Worm (Caenorhabditis elegans): Measurements from ENCODE around the gene npr-34.

npr-34 gene

DNA sequence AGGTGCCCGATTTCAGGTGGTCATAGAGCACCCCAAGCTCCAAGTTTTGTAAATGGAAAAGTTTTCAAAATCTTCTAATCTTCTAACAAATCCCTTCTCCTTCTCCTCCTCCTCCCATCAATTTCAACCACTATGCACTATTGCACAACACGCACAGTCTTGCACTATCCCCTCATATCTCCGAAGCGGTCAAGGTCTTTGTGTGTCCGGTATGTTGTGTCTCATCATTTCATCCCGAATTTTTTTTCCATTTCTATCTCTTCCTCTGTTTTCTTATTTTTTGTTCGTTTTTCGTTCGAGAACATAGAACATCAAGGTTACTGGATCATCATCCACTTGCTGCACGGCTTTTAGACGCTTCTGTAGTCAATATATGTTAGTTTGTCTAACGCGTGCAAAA lies 34.8 kb downstream of the npr-34 start:
- no peak for TF ChIP-seq elt-3 (tag; optimal IDR thresholded peaks at IDR 0.05)
- peak; percentile 24 for TF ChIP-seq elt-1 (tag; optimal IDR thresholded peaks at IDR 0.05; ENCODE audit: borderline replicate concordance, insufficient read depth)

DNA sequence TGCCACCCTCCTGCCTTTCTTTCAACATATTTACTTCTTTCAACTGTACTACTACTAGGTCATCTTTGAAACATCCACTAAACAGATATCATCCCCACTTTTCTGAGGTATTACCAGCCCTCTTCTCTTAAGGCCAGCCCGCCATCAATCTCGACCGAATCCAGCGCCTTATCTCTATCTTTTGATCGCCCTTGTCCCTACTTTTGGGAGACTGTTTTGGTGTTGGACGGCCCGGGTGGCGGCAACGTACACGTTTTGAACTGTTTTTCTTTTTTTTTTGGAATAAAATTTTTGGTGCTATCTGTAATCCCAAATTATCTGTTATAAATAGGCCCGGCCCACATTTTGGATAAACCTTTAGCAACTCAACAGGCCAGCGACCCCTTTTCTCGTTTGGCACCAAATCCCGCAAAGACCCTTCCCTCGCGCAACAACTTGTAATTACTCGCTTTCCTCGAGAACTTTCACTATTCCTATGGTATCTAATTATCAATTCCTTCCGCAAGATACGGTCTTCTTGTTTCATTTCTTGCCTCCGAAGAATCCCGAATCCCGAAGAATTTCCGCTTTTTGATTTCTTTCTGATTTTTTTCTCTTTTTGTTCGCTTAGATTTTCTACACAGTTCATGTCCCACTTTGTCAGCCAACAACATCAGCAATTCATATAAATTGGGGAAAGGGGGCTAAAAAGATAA lies 35.7 kb downstream of the npr-34 start:
- TF ChIP-seq nhr-237 (tag; optimal IDR thresholded peaks at IDR 0.05): no peak
- TF ChIP-seq ces-1 (GFP tag; optimal IDR thresholded peaks at IDR 0.05): no peak
- no peak for TF ChIP-seq bed-3 (GFP tag; optimal IDR thresholded peaks at IDR 0.05)
- TF ChIP-seq flh-1 (GFP tag; optimal IDR thresholded peaks at IDR 0.05): no peak
- no peak for TF ChIP-seq zip-8 (tag; optimal IDR thresholded peaks at IDR 0.05)
- peak; percentile 55 for TF ChIP-seq elt-1 (tag; optimal IDR thresholded peaks at IDR 0.05; ENCODE audit: borderline replicate concordance, insufficient read depth)
- peak; percentile 64 for TF ChIP-seq blmp-1 (tag; optimal IDR thresholded peaks at IDR 0.05)
- TF ChIP-seq nhr-28 (tag; optimal IDR thresholded peaks at IDR 0.05): no peak

DNA sequence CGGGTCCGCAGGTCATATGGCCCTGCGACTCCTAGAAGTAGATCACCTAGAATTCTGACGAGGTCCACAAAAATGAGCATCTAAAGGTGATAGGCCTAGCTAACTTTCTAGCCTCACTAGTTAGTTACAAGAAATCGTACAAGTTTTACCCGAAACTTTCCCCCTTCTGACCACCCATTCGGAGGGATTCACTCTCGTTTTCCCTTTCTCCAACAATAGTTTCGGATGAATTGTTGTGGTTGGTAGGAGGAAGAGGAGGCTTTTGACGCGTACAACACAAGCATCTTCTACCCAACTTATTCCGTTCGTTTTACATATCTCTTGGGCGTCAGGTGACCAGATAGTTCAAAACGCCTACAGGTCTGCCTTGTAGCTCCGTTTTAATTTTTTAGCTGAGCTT lies 37.5 kb downstream of the npr-34 start:
- TF ChIP-seq cnd-1 (tag; optimal IDR thresholded peaks at IDR 0.05) (no peak), blmp-1 (tag; optimal IDR thresholded peaks at IDR 0.05) (peak; percentile 65), ceh-39 (tag; optimal IDR thresholded peaks at IDR 0.05) (no peak), ceh-43 (GFP tag; optimal IDR thresholded peaks at IDR 0.05) (no peak), mls-2 (tag; optimal IDR thresholded peaks at IDR 0.05) (no peak), lsy-2 (tag; optimal IDR thresholded peaks at IDR 0.05) (no peak), M03D4.4 (tag; optimal IDR thresholded peaks at IDR 0.05) (no peak)

DNA sequence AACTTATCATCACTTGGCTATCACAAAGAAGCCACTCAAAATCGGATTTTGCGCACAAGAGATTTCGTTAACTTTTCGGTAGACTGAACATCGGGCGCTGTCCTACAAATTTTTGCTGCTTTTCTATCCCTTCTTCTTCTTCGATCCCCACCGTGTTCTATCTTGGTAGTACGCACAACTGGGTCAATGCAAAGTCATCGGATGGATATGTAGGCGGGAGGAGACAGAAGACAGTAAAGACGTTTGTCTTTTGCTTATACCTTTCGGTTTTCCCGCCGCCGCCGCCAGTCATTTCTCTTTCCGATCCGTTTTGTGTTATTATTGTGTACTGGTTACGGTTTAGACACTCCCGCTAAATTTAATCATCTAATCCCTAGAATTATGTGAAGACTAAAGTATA lies 38.9 kb downstream of the npr-34 start:
- TF ChIP-seq pha-4 (tag; optimal IDR thresholded peaks at IDR 0.05): no peak
- TF ChIP-seq ham-2 (GFP tag; optimal IDR thresholded peaks at IDR 0.05): peak; percentile 5

DNA sequence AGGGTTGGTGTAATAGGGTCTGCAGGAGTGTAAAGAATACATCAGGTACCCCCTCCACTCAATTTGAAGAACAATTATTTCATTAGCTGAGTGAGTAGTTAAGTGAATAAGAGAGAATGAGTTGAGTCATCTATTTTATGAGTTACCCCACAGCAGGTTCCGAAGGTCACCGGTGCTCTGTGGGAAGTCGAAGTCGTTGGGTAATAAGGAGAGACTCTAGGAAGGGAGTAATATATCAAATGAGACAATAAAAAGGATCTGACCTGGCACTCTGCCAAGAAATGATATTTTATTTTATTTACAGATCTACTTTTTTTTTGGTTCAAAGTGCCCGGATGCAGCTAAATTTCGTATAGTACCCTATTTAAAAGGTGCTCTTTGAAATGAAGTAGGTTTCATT lies 41.0 kb downstream of the npr-34 start, which contains the start of gene C09F9.1:
C09F9.1 (plus strand) TSS at position 301 of the 400 bp plus-strand sequence.
- no peak for TF ChIP-seq mls-2 (tag; optimal IDR thresholded peaks at IDR 0.05)
- TF ChIP-seq unc-120 (tag; optimal IDR thresholded peaks at IDR 0.05; ENCODE audit: poor library complexity, severe bottlenecking): no peak
- TF ChIP-seq nhr-2 (tag; optimal IDR thresholded peaks at IDR 0.05): peak; percentile 70
- TF ChIP-seq unc-62 (GFP tag; optimal IDR thresholded peaks at IDR 0.05): no peak

DNA sequence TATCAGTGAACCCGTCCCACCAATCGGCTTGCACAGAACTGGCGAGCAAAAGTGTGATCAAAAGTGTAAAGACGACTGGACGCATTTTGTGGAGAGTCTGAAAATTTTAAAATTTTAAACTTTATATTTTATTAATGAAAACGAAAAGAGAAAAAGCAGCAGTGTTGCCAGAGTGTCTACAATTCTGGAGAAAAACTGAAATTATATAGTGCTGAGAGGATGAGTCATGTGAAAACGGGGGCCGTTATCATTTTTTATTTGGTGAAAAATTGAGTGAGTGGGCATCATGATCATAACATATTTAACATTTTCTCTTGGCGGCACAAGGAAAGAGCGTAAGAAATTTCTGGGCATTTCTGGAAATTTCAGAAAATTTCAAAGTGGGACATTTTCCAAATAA lies 43.8 kb downstream of the npr-34 start, which contains the start of gene K02B7.3:
K02B7.3 (minus strand) TSS at position 101 of the 400 bp plus-strand sequence.
- TF ChIP-seq cnd-1 (tag; optimal IDR thresholded peaks at IDR 0.05): no peak
- TF ChIP-seq ceh-83 (GFP tag; optimal IDR thresholded peaks at IDR 0.05): no peak
- TF ChIP-seq zip-8 (tag; optimal IDR thresholded peaks at IDR 0.05): no peak
- TF ChIP-seq pha-4 (tag; optimal IDR thresholded peaks at IDR 0.05): no peak
- TF ChIP-seq M03D4.4 (tag; optimal IDR thresholded peaks at IDR 0.05): no peak
- no peak for TF ChIP-seq ceh-39 (tag; optimal IDR thresholded peaks at IDR 0.05)
- TF ChIP-seq drap-1 (GFP tag; optimal IDR thresholded peaks at IDR 0.05): no peak
- TF ChIP-seq elt-3 (tag; optimal IDR thresholded peaks at IDR 0.05): no peak
- TF ChIP-seq ces-1 (GFP tag; optimal IDR thresholded peaks at IDR 0.05): no peak
- no peak for TF ChIP-seq elt-1 (tag; optimal IDR thresholded peaks at IDR 0.05; ENCODE audit: borderline replicate concordance, insufficient read depth)
- no peak for TF ChIP-seq lin-32 (GFP tag; optimal IDR thresholded peaks at IDR 0.05)
- no peak for TF ChIP-seq flh-1 (GFP tag; optimal IDR thresholded peaks at IDR 0.05)
- TF ChIP-seq sem-2 (GFP tag; optimal IDR thresholded peaks at IDR 0.05): no peak
- no peak for TF ChIP-seq lsy-2 (tag; optimal IDR thresholded peaks at IDR 0.05)
- no peak for TF ChIP-seq sptf-1 (tag; optimal IDR thresholded peaks at IDR 0.05)
